Worm (Caenorhabditis elegans) whole organism, L1 larva: ENCODE results near the gene Y62H9A.13.

ENCODE experiments used
- alr-1 ChIP-seq: fragments of 200-800 bp; sonication (Bioruptor generic); optimal IDR thresholded peaks from 2 replicates; lab custom pipeline; 2018; ENCODE audit warnings: borderline replicate concordance, mild to moderate bottlenecking, missing genetic modification characterization, missing compliant biosample characterization
- dpl-1 ChIP-seq, 3 experiments: fragments of 150-350 bp in 2 of 3; sonication (generic microtip) in 1 of 3; optimal IDR thresholded peaks; 2 replicates each; lab custom pipeline; 2014 to 2017; ENCODE audit warnings: missing biosample characterization in 3 of 3, missing genetic modification characterization in 3 of 3, missing genetic modification reagents in 3 of 3
- egl-27 ChIP-seq, 2 experiments: fragments of 150-350 bp in 1 of 2; sonication (generic microtip); optimal IDR thresholded peaks; 3 replicates each; lab custom pipeline; 2017 to 2018; ENCODE audit warnings: missing biosample characterization in 2 of 2, missing genetic modification characterization in 2 of 2, missing genetic modification reagents in 2 of 2
- elt-2 ChIP-seq: sonication (generic microtip); optimal IDR thresholded peaks from 2 replicates; lab custom pipeline; 2016; ENCODE audit warnings: missing genetic modification characterization, mild to moderate bottlenecking, inconsistent platforms, missing compliant biosample characterization, missing genetic modification reagents
- grh-1 ChIP-seq: fragments of 200-800 bp; sonication (Bioruptor generic); IDR thresholded peaks from 2 replicates; pipeline ENCODE4 v1.3.6; 2022; ENCODE audit warnings: missing genetic modification reagents, missing genetic modification characterization, missing compliant biosample characterization
- lin-13 ChIP-seq: fragments of 150-350 bp; optimal IDR thresholded peaks from 2 replicates; lab custom pipeline; 2014; ENCODE audit warnings: missing biosample characterization, missing genetic modification reagents, missing genetic modification characterization
- lin-15B ChIP-seq: fragments of 150-350 bp; sonication (generic microtip); optimal IDR thresholded peaks from 3 replicates; lab custom pipeline; 2014; ENCODE audit warnings: missing biosample characterization, missing genetic modification characterization
- nhr-11 ChIP-seq: fragments of 150-350 bp; optimal IDR thresholded peaks from 2 replicates; lab custom pipeline; 2014; ENCODE audit warnings: missing biosample characterization, missing genetic modification characterization
- nhr-77 ChIP-seq: fragments of 150-350 bp; optimal IDR thresholded peaks from 2 replicates; lab custom pipeline; 2014; ENCODE audit warnings: missing biosample characterization, missing genetic modification characterization
- pqm-1 ChIP-seq: sonication (generic microtip); optimal IDR thresholded peaks from 3 replicates; lab custom pipeline; 2017; ENCODE audit warnings: missing biosample characterization, missing genetic modification characterization

DNA sequence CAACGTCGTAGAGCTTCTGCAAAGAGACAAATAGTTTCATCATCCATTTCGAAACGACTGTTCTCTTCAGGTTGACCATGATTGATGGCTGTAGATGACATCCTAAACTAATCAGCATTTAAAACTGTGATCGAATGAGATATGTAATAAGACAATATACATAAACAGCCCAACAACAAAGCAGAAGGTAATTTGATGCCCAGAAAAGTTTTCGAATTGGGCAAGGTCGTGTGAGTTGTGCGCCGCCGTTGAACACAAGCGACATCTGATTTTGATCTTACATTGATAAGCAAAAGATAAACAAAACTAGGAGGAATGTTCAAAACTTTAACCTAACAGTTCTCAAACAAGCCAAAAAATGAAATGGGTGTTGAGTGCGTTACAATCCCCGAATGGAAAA is 31.2 kb upstream of the Y62H9A.13 start, which contains the start of gene Y62H9A.7:
- TF ChIP-seq egl-27 (tag; optimal IDR thresholded peaks at IDR 0.05; lab: Kevin White, UChicago) (no peak), lin-15B (tag; lab: Kevin White, UChicago) (no peak), alr-1 (no peak), dpl-1 (GFP tag; optimal IDR thresholded peaks at IDR 0.05; lab: Kevin White, UChicago) (no peak), grh-1 (GFP tag; lab: Robert Waterston, UW) (no peak), elt-2 (tag; lab: Kevin White, UChicago) (no peak), nhr-11 (no peak), pqm-1 (no peak), lin-13 (no peak), nhr-77 (tag; lab: Kevin White, UChicago) (no peak)
